Worm (Caenorhabditis elegans) whole organism, L4 larva: ENCODE results near the gene C55A6.12.

Experiments
- D1046.2 ChIP-seq: fragments of 200-800 bp; sonication (Bioruptor generic); IDR thresholded peaks from 2 replicates; pipeline ENCODE4 v1.3.6; 2022; ENCODE audit warnings: missing genetic modification characterization, missing compliant biosample characterization
- F26F4.8 ChIP-seq: fragments of 200-800 bp; sonication (Bioruptor generic); conservative IDR thresholded peaks from 2 replicates; pipeline ENCODE4 v1.3.6; 2022; ENCODE audit warnings: missing genetic modification characterization, missing compliant biosample characterization
- Y48G9A.11 ChIP-seq: fragments of 200-800 bp; sonication (Bioruptor generic); IDR thresholded peaks from 2 replicates; pipeline ENCODE4 v1.3.6; 2022; ENCODE audit warnings: missing genetic modification reagents, missing genetic modification characterization, missing compliant biosample characterization
- ZK337.2 ChIP-seq: fragments of 200-800 bp; sonication (Bioruptor generic); IDR thresholded peaks from 2 replicates; pipeline ENCODE4 v1.3.6; 2022; ENCODE audit warnings: missing genetic modification reagents, missing genetic modification characterization, missing compliant biosample characterization
- aha-1 ChIP-seq: fragments of 150-350 bp; peaks from one replicate; lab custom pipeline; 2014; ENCODE audit warnings: missing biosample characterization, missing genetic modification characterization
- ama-1 ChIP-seq: fragments of 150-350 bp; optimal IDR thresholded peaks from 2 replicates; lab custom pipeline; 2014; ENCODE audit warnings: inconsistent platforms, mixed read lengths
- arid-1 ChIP-seq: fragments of 200-800 bp; sonication (Bioruptor generic); conservative IDR thresholded peaks from 2 replicates; pipeline ENCODE4 v1.3.6; 2022; ENCODE audit warnings: missing genetic modification reagents, missing genetic modification characterization, missing compliant biosample characterization
- ceh-20 ChIP-seq: fragments of 200-800 bp; sonication (Bioruptor generic); IDR thresholded peaks from 2 replicates; pipeline ENCODE4 v1.3.6; 2022; ENCODE audit warnings: missing genetic modification reagents, missing genetic modification characterization, missing compliant biosample characterization
- ceh-44 ChIP-seq: fragments of 200-800 bp; sonication (Bioruptor generic); IDR thresholded peaks from 2 replicates; pipeline ENCODE4 v1.3.6; 2022; ENCODE audit warnings: missing genetic modification reagents, missing genetic modification characterization, missing compliant biosample characterization
- dmd-9 ChIP-seq: fragments of 200-800 bp; sonication (Bioruptor generic); IDR thresholded peaks from 2 replicates; pipeline ENCODE4 v1.3.6; 2022; ENCODE audit warnings: missing genetic modification reagents, missing genetic modification characterization, missing compliant biosample characterization
- dpl-1 ChIP-seq: fragments of 150-350 bp; optimal IDR thresholded peaks from 2 replicates; lab custom pipeline; 2014; ENCODE audit warnings: missing biosample characterization, missing genetic modification reagents, missing genetic modification characterization
- gei-8 ChIP-seq: fragments of 200-800 bp; sonication (Bioruptor generic); optimal IDR thresholded peaks from 2 replicates; lab custom pipeline; 2018; ENCODE audit warnings: mild to moderate bottlenecking, missing genetic modification characterization, missing compliant biosample characterization
- hif-1 ChIP-seq, 2 experiments: sonication (generic microtip); optimal IDR thresholded peaks; 2 replicates each; lab custom pipeline; 2016 to 2017; ENCODE audit warnings: missing compliant biosample characterization in 2 of 2, missing genetic modification characterization in 2 of 2, missing genetic modification reagents in 2 of 2, missing genotype in 2 of 2, mild to moderate bottlenecking in 1 of 2
- hlh-11 ChIP-seq: fragments of 200-800 bp; sonication (Bioruptor generic); optimal IDR thresholded peaks from 2 replicates; lab custom pipeline; 2018; ENCODE audit warnings: mild to moderate bottlenecking, missing genetic modification characterization, missing compliant biosample characterization
- hlh-30 ChIP-seq: sonication (generic microtip); optimal IDR thresholded peaks from 2 replicates; lab custom pipeline; 2017; ENCODE audit warnings: antibody characterized with exemption, mild to moderate bottlenecking, missing genetic modification characterization, missing compliant biosample characterization; ENCODE audit not compliant: insufficient read depth
- hmg-1.1 ChIP-seq: fragments of 200-800 bp; sonication (Bioruptor generic); IDR thresholded peaks from 2 replicates; pipeline ENCODE4 v1.3.6; 2022; ENCODE audit warnings: missing genetic modification reagents, missing genetic modification characterization, missing compliant biosample characterization
- jun-1 ChIP-seq: fragments of 150-350 bp; optimal IDR thresholded peaks from 2 replicates; lab custom pipeline; 2014; ENCODE audit warnings: missing biosample characterization, missing genetic modification reagents, missing genetic modification characterization
- lim-7 ChIP-seq: fragments of 200-800 bp; sonication (Bioruptor generic); IDR thresholded peaks from 2 replicates; pipeline ENCODE4 v1.3.6; 2022; ENCODE audit warnings: missing genetic modification characterization, missing compliant biosample characterization
- lin-13 ChIP-seq: fragments of 150-350 bp; optimal IDR thresholded peaks from 2 replicates; lab custom pipeline; 2014; ENCODE audit warnings: missing biosample characterization, missing genetic modification reagents, missing genetic modification characterization
- lin-38 ChIP-seq: fragments of 200-800 bp; sonication (Bioruptor generic); IDR thresholded peaks from 2 replicates; pipeline ENCODE4 v1.3.6; 2022; ENCODE audit warnings: missing genetic modification reagents, missing genetic modification characterization, missing compliant biosample characterization
- madf-9 ChIP-seq: fragments of 200-800 bp; sonication (Bioruptor generic); conservative IDR thresholded peaks from 2 replicates; pipeline ENCODE4 v1.3.6; 2022; ENCODE audit warnings: missing genetic modification reagents, missing genetic modification characterization, missing compliant biosample characterization
- mdt-29 ChIP-seq: fragments of 200-800 bp; sonication (Bioruptor generic); IDR thresholded peaks from 2 replicates; pipeline ENCODE4 v1.3.6; 2022; ENCODE audit warnings: missing genetic modification reagents, missing genetic modification characterization, missing compliant biosample characterization
- mxl-2 ChIP-seq: fragments of 200-800 bp; sonication (Bioruptor generic); conservative IDR thresholded peaks from 2 replicates; pipeline ENCODE4 v1.3.6; 2022; ENCODE audit warnings: missing genetic modification reagents, missing genetic modification characterization, missing compliant biosample characterization
- nhr-10 ChIP-seq: fragments of 150-350 bp; optimal IDR thresholded peaks from 2 replicates; lab custom pipeline; 2014; ENCODE audit warnings: missing biosample characterization, missing genetic modification characterization
- nhr-25 ChIP-seq: sonication (generic microtip); optimal IDR thresholded peaks from 2 replicates; lab custom pipeline; 2017; ENCODE audit warnings: missing genetic modification characterization, mild to moderate bottlenecking, missing compliant biosample characterization, antibody characterized with exemption, moderate library complexity, borderline replicate concordance; ENCODE audit not compliant: insufficient read depth
- nhr-28 ChIP-seq: fragments of 150-350 bp; optimal IDR thresholded peaks from 2 replicates; lab custom pipeline; 2014; ENCODE audit warnings: missing biosample characterization, missing genetic modification characterization
- nhr-48 ChIP-seq: sonication (generic microtip); optimal IDR thresholded peaks from 2 replicates; lab custom pipeline; 2016; ENCODE audit warnings: mild to moderate bottlenecking, missing genetic modification characterization, missing compliant biosample characterization
- pha-4 ChIP-seq, 2 experiments: fragments of 150-350 bp in 1 of 2; fragments of 200-800 bp in 1 of 2; sonication (Bioruptor generic) in 1 of 2; IDR thresholded peaks in 1 of 2; optimal IDR thresholded peaks in 1 of 2; 2 replicates each; pipeline versions ENCODE4 v1.3.6 to Lab custom; 2014 to 2022; ENCODE audit warnings: missing genetic modification characterization in 2 of 2, missing genetic modification reagents in 2 of 2, missing biosample characterization in 1 of 2, missing compliant biosample characterization in 1 of 2
- sdz-12 ChIP-seq: fragments of 200-800 bp; sonication (Bioruptor generic); optimal IDR thresholded peaks from 2 replicates; lab custom pipeline; 2018; ENCODE audit warnings: mild to moderate bottlenecking, missing genetic modification characterization, missing compliant biosample characterization
- skn-1 ChIP-seq: fragments of 150-350 bp; optimal IDR thresholded peaks from 2 replicates; lab custom pipeline; 2014; ENCODE audit warnings: missing biosample characterization, missing genetic modification characterization
- snpc-1.2 ChIP-seq: fragments of 200-800 bp; sonication (Bioruptor generic); IDR thresholded peaks from 2 replicates; pipeline ENCODE4 v1.3.6; 2022; ENCODE audit warnings: missing genetic modification reagents, missing genetic modification characterization, missing compliant biosample characterization
- tra-1 ChIP-seq: fragments of 200-800 bp; sonication (Bioruptor generic); IDR thresholded peaks from 2 replicates; pipeline ENCODE4 v1.3.6; 2022; ENCODE audit warnings: missing genetic modification reagents, missing genetic modification characterization, missing compliant biosample characterization
- unc-62 ChIP-seq, 3 experiments: fragments of 150-350 bp in 1 of 3; sonication (generic microtip); optimal IDR thresholded peaks in 2 of 3; peaks in 1 of 3; 1 replicate in 1 of 3; 2 replicates in 2 of 3; lab custom pipeline; 2014 to 2017; ENCODE audit warnings: missing biosample characterization in 3 of 3, missing genetic modification characterization in 3 of 3, missing genetic modification reagents in 3 of 3, missing genotype in 1 of 3
- vab-7 ChIP-seq: fragments of 200-800 bp; sonication (Bioruptor generic); IDR thresholded peaks from 2 replicates; pipeline ENCODE4 v1.3.6; 2022; ENCODE audit warnings: missing genetic modification reagents, missing genetic modification characterization, missing compliant biosample characterization

C55A6.12 gene

DNA sequence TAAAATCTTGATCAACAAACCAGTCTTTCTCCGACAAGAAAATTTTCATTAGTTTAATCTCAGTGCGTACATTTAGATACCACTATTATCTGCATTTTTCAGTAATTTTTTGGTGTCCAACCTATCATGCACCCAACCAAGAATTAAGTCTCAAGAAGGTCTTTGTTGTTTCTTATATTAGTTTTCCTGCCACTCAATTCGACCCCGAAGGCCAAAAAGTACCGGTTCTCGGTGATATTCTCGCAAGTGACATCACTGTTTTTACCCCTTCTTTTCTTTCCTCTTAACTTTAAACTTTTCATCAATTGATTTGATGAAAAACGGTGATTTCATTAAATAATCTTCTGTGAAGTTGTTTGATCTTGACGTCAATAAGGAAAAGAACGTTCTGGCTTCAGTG, 40.6 kb upstream of the C55A6.12 start, which contains the start of gene F38B7.2:
TSS of gene F38B7.2 (plus strand) at position 400 of the 400 bp plus-strand sequence.
- TF ChIP-seq hlh-30 = peak; percentile 3
- TF ChIP-seq nhr-28 (tag; lab: Kevin White, UChicago) = peak; percentile 4
- no peak for TF ChIP-seq ceh-44 (GFP tag; lab: Robert Waterston, UW)
- no peak for TF ChIP-seq jun-1 (tag; lab: Kevin White, UChicago)
- peak; percentile 30 for TF ChIP-seq nhr-10
- no peak for TF ChIP-seq dpl-1 (GFP tag; lab: Kevin White, UChicago)
- TF ChIP-seq ZK337.2 (GFP tag; lab: Robert Waterston, UW) = no peak
- TF ChIP-seq mxl-2 = no peak
- TF ChIP-seq aha-1 (tag; lab: Kevin White, UChicago) = peak; percentile 49
- TF ChIP-seq unc-62 (GFP tag; optimal IDR thresholded peaks at IDR 0.05 in 1 of 2; lab: Kevin White, UChicago) = peak in 1 of 2 experiments; percentile 71
- no peak for TF ChIP-seq unc-62 (tag; optimal IDR thresholded peaks at IDR 0.05; lab: Kevin White, UChicago)
- TF ChIP-seq nhr-48 (tag; lab: Kevin White, UChicago) = peak; percentile 66
- peak; percentile 43 for TF ChIP-seq nhr-25 (tag; lab: Kevin White, UChicago)
- no peak for TF ChIP-seq ama-1 (lab: Kevin White, UChicago)
- peak; percentile 12 for TF ChIP-seq hlh-11 (tag; lab: Kevin White, UChicago)

DNA sequence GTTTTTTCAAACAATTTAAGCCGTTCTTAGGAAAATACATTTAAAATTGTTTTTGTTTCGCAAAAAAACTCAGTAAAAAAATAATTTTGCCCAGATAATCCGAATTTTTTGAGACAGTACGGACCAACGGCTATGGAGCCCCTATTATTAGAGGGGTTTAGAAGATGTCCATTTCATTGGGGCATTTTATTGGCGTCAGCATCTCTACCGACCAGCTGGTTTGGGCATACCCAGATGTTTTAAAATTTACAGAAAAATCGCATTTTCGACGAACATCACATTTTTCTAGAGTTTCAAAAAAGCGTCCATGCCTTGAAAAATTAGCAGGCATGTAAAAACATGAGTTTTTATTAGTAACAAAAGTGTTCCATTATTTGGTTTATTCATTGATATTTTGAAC, 38.4 kb upstream of the C55A6.12 start:
- peak in 1 of 2 experiments; percentile 64 for TF ChIP-seq hif-1 (tag; optimal IDR thresholded peaks at IDR 0.05; lab: Kevin White, UChicago)
- 0 out of 2 replicates have a peak, but pooled peaks have one; percentile 33 for TF ChIP-seq hmg-1.1 (GFP tag; lab: Robert Waterston, UW)
- 0 out of 2 replicates have a peak, but pooled peaks have one; percentile 39 for TF ChIP-seq arid-1 (GFP tag; lab: Robert Waterston, UW)
- TF ChIP-seq madf-9 (GFP tag; lab: Robert Waterston, UW) = 0 out of 2 replicates have a peak, but pooled peaks have one; percentile 53
- TF ChIP-seq pha-4 (GFP tag; IDR thresholded peaks at IDR 0.05; lab: Robert Waterston, UW) = 0 out of 2 replicates have a peak, but pooled peaks have one; percentile 44
- TF ChIP-seq pha-4 (tag; optimal IDR thresholded peaks at IDR 0.05; lab: Kevin White, UChicago) = no peak
- TF ChIP-seq snpc-1.2 (GFP tag; lab: Robert Waterston, UW) = 0 out of 2 replicates have a peak, but pooled peaks have one; percentile 6
- TF ChIP-seq nhr-10 = no peak
- TF ChIP-seq mdt-29 = 0 out of 2 replicates have a peak, but pooled peaks have one; percentile 5
- peak; percentile 52 for TF ChIP-seq gei-8 (GFP tag; lab: Kevin White, UChicago)
- TF ChIP-seq tra-1 (GFP tag; lab: Robert Waterston, UW) = 0 out of 2 replicates have a peak, but pooled peaks have one; percentile 9
- TF ChIP-seq Y48G9A.11 (GFP tag; lab: Robert Waterston, UW) = 0 out of 2 replicates have a peak, but pooled peaks have one; percentile 35
- no peak for TF ChIP-seq lin-13 (GFP tag; lab: Kevin White, UChicago)
- no peak for TF ChIP-seq F26F4.8 (GFP tag; lab: Robert Waterston, UW)
- TF ChIP-seq vab-7 (GFP tag; lab: Robert Waterston, UW) = peak; percentile 30; the same call in 1 of the 2 replicates
- 0 out of 2 replicates have a peak, but pooled peaks have one; percentile 36 for TF ChIP-seq dmd-9 (GFP tag; lab: Robert Waterston, UW)
- peak; percentile 82; the same call in 1 of the 2 replicates for TF ChIP-seq D1046.2 (GFP tag; lab: Robert Waterston, UW)
- peak; percentile 30; the same call in 1 of the 2 replicates for TF ChIP-seq lin-38 (GFP tag; lab: Robert Waterston, UW)
- TF ChIP-seq lim-7 (GFP tag; lab: Robert Waterston, UW) = peak; percentile 67
- TF ChIP-seq sdz-12 (GFP tag; lab: Kevin White, UChicago) = no peak
- TF ChIP-seq ceh-20 (GFP tag; lab: Robert Waterston, UW) = peak; percentile 42; the same call in 1 of the 2 replicates
- peak; percentile 19 for TF ChIP-seq ama-1 (lab: Kevin White, UChicago)
- TF ChIP-seq, all 104 proteins: peak for 17

DNA sequence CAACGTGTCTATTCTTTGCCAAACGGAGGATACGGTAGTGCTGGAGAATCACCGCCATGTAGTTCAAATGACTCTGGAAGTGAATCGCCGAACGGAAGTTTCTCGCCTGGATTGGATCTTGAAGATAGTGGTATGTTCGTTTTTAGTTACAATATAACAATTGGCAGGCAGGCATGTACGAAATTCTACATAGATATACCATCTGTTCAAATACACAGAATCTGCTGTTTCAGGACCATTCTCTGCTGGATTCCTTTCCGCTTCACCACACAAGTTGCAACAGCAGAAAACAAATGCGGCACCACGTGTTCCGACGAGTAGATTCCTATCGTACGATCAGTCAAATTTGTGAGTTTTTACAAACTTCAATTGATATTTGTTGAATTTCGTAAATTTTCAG, 36.6 kb upstream of the C55A6.12 start:
- peak; percentile 15 for TF ChIP-seq skn-1 (tag; lab: Kevin White, UChicago)
- no peak for TF ChIP-seq mxl-2
- peak in 1 of 2 experiments; percentile 97 for TF ChIP-seq unc-62 (GFP tag; optimal IDR thresholded peaks at IDR 0.05 in 1 of 2; lab: Kevin White, UChicago)
- no peak for TF ChIP-seq unc-62 (tag; optimal IDR thresholded peaks at IDR 0.05; lab: Kevin White, UChicago)
